Worm (Caenorhabditis elegans): ENCODE results near the gene ZC266.1.

The ZC266.1 gene

ce11 chrV:4653871-4654605 is 46.1 kb downstream of the ZC266.1 start, which contains the start of the genes col-139 and F41F3.1:
col-139 (minus strand) TSS chrV:4653971.
F41F3.1 (plus strand) TSS chrV:4654555.
- TF ChIP-seq madf-6 (GFP tag; IDR thresholded peaks at IDR 0.05) (no peak), nhr-90 (tag; optimal IDR thresholded peaks at IDR 0.05) (no peak), Y53G8AR.9 (GFP tag; conservative IDR thresholded peaks at IDR 0.05) (no peak), F33H1.4 (GFP tag; IDR thresholded peaks at IDR 0.05) (no peak), C17E4.6 (GFP tag; IDR thresholded peaks at IDR 0.05) (no peak), lin-26 (GFP tag; IDR thresholded peaks at IDR 0.05) (no peak), madf-3 (GFP tag; IDR thresholded peaks at IDR 0.05) (no peak), snpc-1.3 (tag; optimal IDR thresholded peaks at IDR 0.05; ENCODE audit: insufficient read depth) (no peak), F37B4.10 (GFP tag; IDR thresholded peaks at IDR 0.05) (no peak), snpc-4 (GFP tag; optimal IDR thresholded peaks at IDR 0.05) (no peak), snpc-4 (tag; optimal IDR thresholded peaks at IDR 0.05) (no peak), chd-7 (tag; optimal IDR thresholded peaks at IDR 0.05) (no peak), let-526 (GFP tag; IDR thresholded peaks at IDR 0.05) (no peak), bed-2 (GFP tag; IDR thresholded peaks at IDR 0.05) (no peak), fkh-3 (tag; optimal IDR thresholded peaks at IDR 0.05) (no peak), T26A5.8 (tag; optimal IDR thresholded peaks at IDR 0.05) (no peak), hmg-20 (GFP tag; IDR thresholded peaks at IDR 0.05) (no peak), hlh-26 (GFP tag; conservative IDR thresholded peaks at IDR 0.05) (no peak)

DNA sequence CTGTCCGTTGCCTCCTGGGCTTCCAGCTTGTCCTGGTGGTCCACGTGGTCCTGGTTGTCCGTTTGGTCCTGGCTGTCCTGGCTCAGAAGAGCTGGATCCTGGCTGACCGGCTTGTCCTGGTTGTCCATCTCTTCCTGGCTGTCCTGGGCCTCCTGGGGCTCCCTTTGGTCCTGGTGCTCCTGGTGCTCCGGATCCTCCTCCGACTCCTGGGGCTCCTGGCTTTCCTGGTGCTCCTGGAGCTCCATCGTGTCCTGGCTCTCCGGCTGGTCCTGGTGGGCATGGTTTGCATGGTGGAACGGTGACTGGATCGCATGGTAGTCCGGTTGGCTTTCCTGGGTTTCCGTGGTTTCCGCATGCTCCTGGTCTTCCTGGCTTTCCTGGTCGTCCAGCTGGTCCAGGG is 47.0 kb downstream of the ZC266.1 start:
- peak; percentile 94 for TF ChIP-seq egrh-3 (GFP tag; IDR thresholded peaks at IDR 0.05)
- TF ChIP-seq zfh-2 (GFP tag; conservative IDR thresholded peaks at IDR 0.05), result peak; percentile 94
- peak; percentile 31 for TF ChIP-seq ztf-26 (tag; optimal IDR thresholded peaks at IDR 0.05)
- TF ChIP-seq lin-40 (tag; optimal IDR thresholded peaks at IDR 0.05), result peak; percentile 12
- 0 out of 2 replicates have a peak, but pooled peaks have one; percentile 41 for TF ChIP-seq dox-1 (GFP tag; IDR thresholded peaks at IDR 0.05)
- no peak for TF ChIP-seq aptf-2 (GFP tag; conservative IDR thresholded peaks at IDR 0.05)
- no peak for TF ChIP-seq lsl-1 (GFP tag; optimal IDR thresholded peaks at IDR 0.05)

DNA sequence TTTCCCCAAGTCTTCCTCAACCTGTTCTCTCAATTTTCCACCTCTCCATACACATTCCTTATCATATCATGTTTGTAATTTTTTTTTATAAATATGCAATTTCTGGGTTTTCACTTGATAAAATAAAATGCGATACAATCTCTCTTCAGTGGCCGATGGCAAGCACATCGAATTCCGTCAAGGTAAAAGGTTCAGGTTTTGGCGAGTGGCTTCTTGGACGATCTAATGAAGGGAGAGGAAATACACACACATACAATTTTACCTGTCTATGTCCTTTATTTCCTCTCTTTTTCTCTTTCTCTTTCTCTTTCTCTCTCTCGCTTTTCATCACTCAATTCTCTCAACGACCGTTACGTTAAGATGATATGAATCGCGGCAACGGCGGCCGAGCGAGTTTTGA is 48.6 kb downstream of the ZC266.1 start:
- TF ChIP-seq C17E4.6 (GFP tag; IDR thresholded peaks at IDR 0.05) (no peak), nhr-80 (tag; optimal IDR thresholded peaks at IDR 0.05) (peak; percentile 17), ztf-26 (tag; optimal IDR thresholded peaks at IDR 0.05) (peak; percentile 16)

DNA sequence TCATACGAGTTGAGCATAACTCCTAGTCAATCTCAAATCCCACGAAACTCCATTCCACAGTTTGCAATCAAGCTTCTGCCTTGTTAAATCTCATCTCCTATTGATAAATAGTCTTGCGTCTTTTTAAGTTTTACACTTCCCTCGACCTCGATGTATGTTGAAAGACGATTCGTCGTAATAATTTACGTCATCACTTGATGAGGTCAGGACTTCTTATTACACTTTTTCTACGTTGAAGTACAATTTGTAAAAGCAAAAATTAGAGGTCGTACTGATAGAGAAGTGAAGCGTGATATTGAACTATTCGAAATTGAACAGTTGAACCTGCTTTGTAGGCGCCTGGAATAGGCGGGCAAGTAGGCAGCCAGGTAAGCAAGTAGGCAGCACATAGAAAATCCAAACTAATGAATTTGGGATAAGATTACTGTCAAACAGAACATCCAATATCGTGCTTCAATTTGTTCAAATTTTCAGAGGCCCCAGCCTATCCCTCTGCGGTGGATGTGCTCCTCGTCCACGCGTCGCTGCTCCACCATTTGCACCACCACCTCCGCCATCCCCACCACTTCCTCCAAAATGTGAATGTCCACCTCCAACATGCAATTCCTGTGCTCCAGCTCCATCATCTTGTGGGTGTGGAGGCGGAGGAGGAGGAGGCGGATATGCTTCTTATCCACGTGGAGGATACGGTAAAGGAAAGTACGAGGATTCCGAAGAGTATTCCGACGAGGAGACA is 50.3 kb downstream of the ZC266.1 start:
- TF ChIP-seq lsl-1 (GFP tag; optimal IDR thresholded peaks at IDR 0.05), result no peak
- TF ChIP-seq sdz-38 (tag; optimal IDR thresholded peaks at IDR 0.05), result no peak
- 0 out of 2 replicates have a peak, but pooled peaks have one; percentile 70 for TF ChIP-seq cebp-2 (GFP tag; IDR thresholded peaks at IDR 0.05)
- 0 out of 2 replicates have a peak, but pooled peaks have one; percentile 13 for TF ChIP-seq mcd-1 (GFP tag; IDR thresholded peaks at IDR 0.05)
- TF ChIP-seq zfh-2 (GFP tag; conservative IDR thresholded peaks at IDR 0.05), result peak; percentile 57; the same call in 1 of the 2 replicates
- 0 out of 2 replicates have a peak, but pooled peaks have one; percentile 7 for TF ChIP-seq hsf-1 (GFP tag; IDR thresholded peaks at IDR 0.05)

ce11 chrV:4648527-4648926 is 51.6 kb downstream of the ZC266.1 start, which contains the start of gene F41F3.8:
F41F3.8 (plus strand) TSS chrV:4648827.
- TF ChIP-seq die-1 (tag; optimal IDR thresholded peaks at IDR 0.05), result no peak
- TF ChIP-seq nfyb-1 (GFP tag; IDR thresholded peaks at IDR 0.05), result no peak
- TF ChIP-seq dox-1 (GFP tag; IDR thresholded peaks at IDR 0.05), result no peak
- TF ChIP-seq egl-18 (GFP tag; IDR thresholded peaks at IDR 0.05), result no peak
- no peak for TF ChIP-seq lir-1 (GFP tag; conservative IDR thresholded peaks at IDR 0.05)
- no peak for TF ChIP-seq T26A5.8 (tag; optimal IDR thresholded peaks at IDR 0.05)
- no peak for TF ChIP-seq hmg-1.2 (GFP tag; IDR thresholded peaks at IDR 0.05)
- TF ChIP-seq K11D2.4 (GFP tag; IDR thresholded peaks at IDR 0.05), result no peak
- no peak for TF ChIP-seq B0261.1 (tag; optimal IDR thresholded peaks at IDR 0.05)
- no peak for TF ChIP-seq nhr-120 (GFP tag; IDR thresholded peaks at IDR 0.05)
- TF ChIP-seq hrde-1 (tag; optimal IDR thresholded peaks at IDR 0.05; ENCODE audit: borderline replicate concordance), result no peak
- no peak for TF ChIP-seq repo-1 (tag; optimal IDR thresholded peaks at IDR 0.05)
- no peak for TF ChIP-seq C17E4.6 (GFP tag; IDR thresholded peaks at IDR 0.05)
- no peak for TF ChIP-seq hmg-20 (GFP tag; IDR thresholded peaks at IDR 0.05)
